Fruit fly (Drosophila melanogaster) whole organism, embryonic: ENCODE data around the gene CG33093.

Experiments
- Abd-B ChIP-seq: fragments of 200-800 bp; sonication (Bioruptor generic); optimal IDR thresholded peaks from 2 replicates; lab custom pipeline; 2018; ENCODE audit warnings: missing biosample characterization, mild to moderate bottlenecking, missing genetic modification characterization, moderate library complexity
- Ada2b ChIP-seq: fragments of 200-800 bp; sonication (Bioruptor generic); IDR thresholded peaks from 2 replicates; pipeline ENCODE4 v1.3.6; 2022; ENCODE audit warnings: missing biosample characterization, missing genetic modification characterization
- Awh ChIP-seq: fragments of 200-800 bp; sonication (Bioruptor generic); IDR thresholded peaks from 2 replicates; pipeline ENCODE4, ENCODE4 v1.3.6; 2022; ENCODE audit warnings: missing biosample characterization, missing genetic modification characterization
- CG10147 ChIP-seq: fragments of 200-800 bp; sonication (Bioruptor generic); optimal IDR thresholded peaks from 2 replicates; lab custom pipeline; 2019; ENCODE audit warnings: missing biosample characterization, mild to moderate bottlenecking, missing genetic modification characterization, moderate library complexity
- CG10366 ChIP-seq: fragments of 200-800 bp; sonication (Bioruptor generic); IDR thresholded peaks from 2 replicates; pipeline ENCODE4 v1.3.6; 2022; ENCODE audit warnings: missing biosample characterization, missing genetic modification characterization
- CG11456 ChIP-seq: fragments of 200-800 bp; sonication (Bioruptor generic); IDR thresholded peaks from 3 replicates; pipeline ENCODE4 v1.3.6; 2022; ENCODE audit warnings: missing biosample characterization, missing genetic modification characterization
- CG12744 ChIP-seq: fragments of 200-800 bp; sonication (Bioruptor generic); optimal IDR thresholded peaks from 2 replicates; lab custom pipeline; 2016; ENCODE audit warnings: missing biosample characterization, missing genetic modification characterization
- CG13123 ChIP-seq: fragments of 200-800 bp; sonication (Bioruptor generic); optimal IDR thresholded peaks from 2 replicates; lab custom pipeline; 2016; ENCODE audit warnings: missing biosample characterization, missing genetic modification characterization
- CG13296 ChIP-seq: fragments of 200-800 bp; sonication (Bioruptor generic); optimal IDR thresholded peaks from 3 replicates; lab custom pipeline; 2018; ENCODE audit warnings: missing biosample characterization, mild to moderate bottlenecking, missing genetic modification characterization
- CG1529 ChIP-seq: fragments of 200-800 bp; sonication (Bioruptor generic); optimal IDR thresholded peaks from 3 replicates; lab custom pipeline; 2018; ENCODE audit warnings: missing biosample characterization, missing genetic modification characterization
- CG16815 ChIP-seq: fragments of 200-800 bp; sonication (Bioruptor generic); optimal IDR thresholded peaks from 3 replicates; lab custom pipeline; 2017; ENCODE audit warnings: missing biosample characterization, mild to moderate bottlenecking, missing genetic modification characterization
- CG17359 ChIP-seq: fragments of 200-800 bp; sonication (Bioruptor generic); optimal IDR thresholded peaks from 3 replicates; lab custom pipeline; 2018; ENCODE audit warnings: missing biosample characterization, mild to moderate bottlenecking, missing genetic modification characterization, moderate library complexity
- CG34376 ChIP-seq: fragments of 200-800 bp; sonication (Bioruptor generic); optimal IDR thresholded peaks from 2 replicates; lab custom pipeline; 2018; ENCODE audit warnings: missing biosample characterization, mild to moderate bottlenecking, missing genetic modification characterization
- CG4707 ChIP-seq: fragments of 200-800 bp; sonication (Bioruptor generic); optimal IDR thresholded peaks from 2 replicates; lab custom pipeline; 2018; ENCODE audit warnings: missing biosample characterization, mild to moderate bottlenecking, missing genetic modification characterization, moderate library complexity
- CG5953 ChIP-seq: fragments of 200-800 bp; sonication (Bioruptor generic); IDR thresholded peaks from 2 replicates; pipeline ENCODE4 v1.3.6; 2022; ENCODE audit warnings: missing biosample characterization, missing genetic modification characterization
- CG6175 ChIP-seq: fragments of 200-800 bp; sonication (Bioruptor generic); IDR thresholded peaks from 3 replicates; pipeline ENCODE4 v1.3.6; 2022; ENCODE audit warnings: missing biosample characterization, missing genetic modification characterization
- CG7357 ChIP-seq: fragments of 200-800 bp; sonication (Bioruptor generic); IDR thresholded peaks from 3 replicates; pipeline ENCODE4 v1.3.6; 2022; ENCODE audit warnings: missing biosample characterization, missing genetic modification characterization
- Doc3 ChIP-seq: fragments of 200-800 bp; sonication (Bioruptor generic); IDR thresholded peaks from 3 replicates; pipeline ENCODE4 v1.3.6; 2022; ENCODE audit warnings: missing biosample characterization, missing genetic modification characterization; ENCODE audit not compliant: partially characterized antibody
- Dref ChIP-seq: fragments of 200-800 bp; sonication (Bioruptor generic); IDR thresholded peaks from 2 replicates; pipeline ENCODE4 v1.3.6; 2022; ENCODE audit warnings: missing biosample characterization, missing genetic modification characterization
- Fer1 ChIP-seq: fragments of 200-800 bp; sonication (Bioruptor generic); optimal IDR thresholded peaks from 2 replicates; lab custom pipeline; 2017; ENCODE audit warnings: missing biosample characterization, mild to moderate bottlenecking, missing genetic modification characterization
- Fer3 ChIP-seq: fragments of 200-800 bp; sonication (Bioruptor generic); optimal IDR thresholded peaks from 2 replicates; lab custom pipeline; 2018; ENCODE audit warnings: missing biosample characterization, mild to moderate bottlenecking, missing genetic modification characterization, moderate library complexity
- H15 ChIP-seq: fragments of 200-800 bp; sonication (Bioruptor generic); IDR thresholded peaks from 3 replicates; pipeline ENCODE4 v1.3.6; 2022; ENCODE audit warnings: missing biosample characterization, missing genetic modification characterization
- HLH3B ChIP-seq: fragments of 200-800 bp; sonication (Bioruptor generic); IDR thresholded peaks from 2 replicates; pipeline ENCODE4 v1.3.6; 2022; ENCODE audit warnings: missing biosample characterization, missing genetic modification characterization
- HLH4C ChIP-seq: fragments of 200-800 bp; sonication (Bioruptor generic); IDR thresholded peaks from 3 replicates; pipeline ENCODE4 v1.3.6; 2022; ENCODE audit warnings: missing biosample characterization, missing genetic modification characterization; ENCODE audit not compliant: partially characterized antibody
- MESR4 ChIP-seq: fragments of 200-800 bp; sonication (Bioruptor generic); optimal IDR thresholded peaks from 2 replicates; lab custom pipeline; 2018; ENCODE audit warnings: missing biosample characterization, mild to moderate bottlenecking, missing genetic modification characterization, moderate library complexity
- MTF-1 ChIP-seq: fragments of 200-800 bp; sonication (Bioruptor generic); optimal IDR thresholded peaks from 2 replicates; lab custom pipeline; 2018; ENCODE audit warnings: missing biosample characterization, mild to moderate bottlenecking, missing genetic modification characterization, borderline replicate concordance
- Mad ChIP-seq: fragments of 200-800 bp; sonication (Bioruptor generic); optimal IDR thresholded peaks from 2 replicates; lab custom pipeline; 2016; ENCODE audit warnings: missing biosample characterization, missing genetic modification characterization
- Max ChIP-seq: fragments of 200-800 bp; sonication (Bioruptor generic); optimal IDR thresholded peaks from 2 replicates; lab custom pipeline; 2016; ENCODE audit warnings: missing biosample characterization, mild to moderate bottlenecking, missing genetic modification characterization
- Nf-YC ChIP-seq: fragments of 200-800 bp; optimal IDR thresholded peaks from 3 replicates; lab custom pipeline; 2019; ENCODE audit warnings: missing biosample characterization, mild to moderate bottlenecking, missing genetic modification characterization, moderate library complexity
- Six4 ChIP-seq: fragments of 200-800 bp; sonication (Bioruptor generic); optimal IDR thresholded peaks from 2 replicates; lab custom pipeline; 2016; ENCODE audit warnings: missing biosample characterization, missing genetic modification characterization
- amos ChIP-seq: fragments of 200-800 bp; sonication (Bioruptor generic); IDR thresholded peaks from 2 replicates; pipeline ENCODE4 v1.3.6; 2022; ENCODE audit warnings: missing biosample characterization, missing genetic modification characterization; ENCODE audit not compliant: partially characterized antibody
- aop ChIP-seq: fragments of 200-800 bp; sonication (Bioruptor generic); IDR thresholded peaks from 2 replicates; pipeline ENCODE4 v1.3.6; 2022; ENCODE audit warnings: missing biosample characterization, missing genetic modification characterization
- ash1 ChIP-seq: fragments of 200-800 bp; sonication (Bioruptor generic); optimal IDR thresholded peaks from 2 replicates; lab custom pipeline; 2018; ENCODE audit warnings: missing biosample characterization, mild to moderate bottlenecking, missing genetic modification characterization
- bsh ChIP-seq, 2 experiments: fragments of 200-800 bp; sonication (Bioruptor generic); optimal IDR thresholded peaks; 2 replicates each; lab custom pipeline; 2017 to 2018; ENCODE audit warnings: mild to moderate bottlenecking in 2 of 2, missing biosample characterization in 2 of 2, missing genetic modification characterization in 2 of 2, moderate library complexity in 1 of 2
- dpn ChIP-seq, 2 experiments: fragments of 200-800 bp; sonication (Bioruptor generic); optimal IDR thresholded peaks; 3 replicates each; lab custom pipeline; 2016; ENCODE audit warnings: missing biosample characterization in 2 of 2, missing genetic modification characterization in 2 of 2
- ewg ChIP-seq: fragments of 200-800 bp; sonication (Bioruptor generic); optimal IDR thresholded peaks from 3 replicates; lab custom pipeline; 2017; ENCODE audit warnings: mild to moderate bottlenecking, missing biosample characterization, missing genetic modification reagents, missing genetic modification characterization
- eyg ChIP-seq: fragments of 200-800 bp; sonication (Bioruptor generic); optimal IDR thresholded peaks from 3 replicates; lab custom pipeline; 2016; ENCODE audit warnings: missing biosample characterization, missing genetic modification characterization
- gem ChIP-seq: fragments of 200-800 bp; sonication (Bioruptor generic); optimal IDR thresholded peaks from 2 replicates; lab custom pipeline; 2019; ENCODE audit warnings: missing biosample characterization, mild to moderate bottlenecking, missing genetic modification characterization, moderate library complexity
- jigr1 ChIP-seq: fragments of 200-800 bp; sonication (Bioruptor generic); IDR thresholded peaks from 3 replicates; pipeline ENCODE4 v1.3.6; 2022; ENCODE audit warnings: missing biosample characterization, missing genetic modification characterization
- jumu ChIP-seq: fragments of 200-800 bp; sonication (Bioruptor generic); optimal IDR thresholded peaks from 3 replicates; lab custom pipeline; 2016; ENCODE audit warnings: missing biosample characterization, missing genetic modification characterization
- kay ChIP-seq: fragments of 200-800 bp; sonication (Bioruptor generic); optimal IDR thresholded peaks from 2 replicates; lab custom pipeline; 2016; ENCODE audit warnings: missing biosample characterization, missing genetic modification characterization
- nau ChIP-seq: fragments of 200-800 bp; sonication (Bioruptor generic); optimal IDR thresholded peaks from 3 replicates; lab custom pipeline; 2017; ENCODE audit warnings: missing biosample characterization, mild to moderate bottlenecking, missing genetic modification characterization, missing genetic modification reagents
- pb ChIP-seq: fragments of 200-800 bp; sonication (Bioruptor generic); optimal IDR thresholded peaks from 3 replicates; lab custom pipeline; 2016; ENCODE audit warnings: missing biosample characterization, missing genetic modification characterization
- repo ChIP-seq: fragments of 200-800 bp; sonication (Bioruptor generic); optimal IDR thresholded peaks from 2 replicates; lab custom pipeline; 2016; ENCODE audit warnings: missing biosample characterization, missing genetic modification characterization
- schlank ChIP-seq: fragments of 200-800 bp; sonication (Bioruptor generic); optimal IDR thresholded peaks from 2 replicates; lab custom pipeline; 2018; ENCODE audit warnings: missing biosample characterization, mild to moderate bottlenecking, missing genetic modification characterization
- sim ChIP-seq: fragments of 200-800 bp; sonication (Bioruptor generic); IDR thresholded peaks from 2 replicates; pipeline ENCODE4 v1.3.6; 2022; ENCODE audit warnings: missing biosample characterization, missing genetic modification characterization
- tin ChIP-seq: fragments of 200-800 bp; sonication (Bioruptor generic); optimal IDR thresholded peaks from 3 replicates; lab custom pipeline; 2016; ENCODE audit warnings: missing biosample characterization, missing genetic modification characterization
- tio ChIP-seq: fragments of 200-800 bp; sonication (Bioruptor generic); optimal IDR thresholded peaks from 2 replicates; lab custom pipeline; 2017; ENCODE audit warnings: missing biosample characterization, missing genetic modification characterization, inconsistent platforms
- zen ChIP-seq: fragments of 200-800 bp; sonication (Bioruptor generic); optimal IDR thresholded peaks from 3 replicates; lab custom pipeline; 2018; ENCODE audit warnings: missing biosample characterization, mild to moderate bottlenecking, missing genetic modification characterization, moderate library complexity

Gene CG33093

DNA sequence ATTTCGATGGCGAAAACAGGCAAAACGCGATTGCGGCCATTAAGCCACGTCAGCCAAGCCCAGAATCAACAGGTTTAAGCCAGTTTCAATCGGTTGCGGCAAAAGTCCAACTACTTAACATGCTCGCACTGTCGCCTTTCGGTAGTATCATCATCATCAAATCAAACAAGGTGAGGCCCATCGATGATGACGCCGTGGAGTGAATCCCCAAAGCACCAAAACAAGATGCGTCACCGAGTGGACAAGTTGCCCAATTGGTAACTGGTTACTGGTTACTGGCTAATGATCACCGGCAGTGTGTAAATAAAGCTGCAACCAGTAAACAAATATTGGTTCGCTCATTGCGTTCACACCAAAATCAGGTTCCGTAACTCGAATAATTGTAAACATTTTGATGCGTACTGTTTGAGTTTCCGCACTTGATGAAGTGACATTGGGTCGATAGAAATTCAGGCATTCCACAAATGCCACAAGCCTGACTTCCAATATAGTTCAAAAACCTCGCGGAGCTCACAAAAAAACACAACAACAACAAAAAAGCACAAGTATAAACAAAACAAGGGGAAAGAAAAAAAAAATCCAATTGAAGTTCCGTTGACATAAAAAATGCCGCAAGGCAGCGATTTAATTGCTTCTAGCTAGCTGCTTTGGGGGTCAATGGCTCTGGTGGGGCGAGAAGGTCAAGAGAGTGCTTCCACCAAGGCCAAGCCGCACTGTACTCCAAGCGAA is 7.2 kb downstream of the CG33093 start (continued):
- TF ChIP-seq CG5953 (peak; percentile 64; the same call in 1 of the 2 replicates), CG16815 (GFP tag; lab: Kevin White, UChicago) (no peak), Fer1 (GFP tag; lab: Kevin White, UChicago) (peak; percentile 74), CG17359 (tag; lab: Kevin White, UChicago) (peak; percentile 84), amos (no peak), gem (tag; lab: Kevin White, UChicago) (peak; percentile 57), eyg (peak; percentile 70), Mad (GFP tag; lab: Kevin White, UChicago) (peak; percentile 34), CG11456 (peak; percentile 6; the same call in 1 of the 3 replicates), zen (tag; lab: Kevin White, UChicago) (no peak), Ada2b (GFP tag; lab: Robert Waterston, UW) (no peak), aop (GFP tag; lab: Robert Waterston, UW) (no peak), ash1 (GFP tag; lab: Kevin White, UChicago) (no peak), Six4 (GFP tag; lab: Kevin White, UChicago) (no peak), CG13123 (GFP tag; lab: Kevin White, UChicago) (peak; percentile 67), CG4707 (peak; percentile 75), CG10366 (GFP tag; lab: Robert Waterston, UW) (no peak), Awh (GFP tag; lab: Robert Waterston, UW) (peak; percentile 85), Abd-B (GFP tag; lab: Kevin White, UChicago) (no peak), ewg (GFP tag; lab: Kevin White, UChicago) (peak; percentile 48), Doc3 (GFP tag; lab: Robert Waterston, UW) (no peak), nau (peak; percentile 84), CG7357 (GFP tag; lab: Robert Waterston, UW) (no peak), HLH3B (peak; percentile 42; the same call in 1 of the 2 replicates), tio (GFP tag; lab: Kevin White, UChicago) (peak; percentile 38), CG13296 (peak; percentile 78), CG6175 (GFP tag; lab: Robert Waterston, UW) (no peak), Nf-YC (tag; lab: Kevin White, UChicago) (peak; percentile 28), tin (GFP tag; lab: Kevin White, UChicago) (peak; percentile 31), HLH4C (GFP tag; lab: Robert Waterston, UW) (no peak), dpn (GFP tag; optimal IDR thresholded peaks at IDR 0.05; lab: Kevin White, UChicago) (peak; percentile 24 to 37), Dref (GFP tag; lab: Robert Waterston, UW) (no peak), H15 (GFP tag; lab: Robert Waterston, UW) (0 out of 3 replicates have a peak, but pooled peaks have one; percentile 37), CG12744 (no peak), repo (GFP tag; lab: Kevin White, UChicago) (peak; percentile 53), Fer3 (tag; lab: Kevin White, UChicago) (peak; percentile 52), pb (GFP tag; lab: Kevin White, UChicago) (peak; percentile 61), CG10147 (peak; percentile 19), jigr1 (GFP tag; lab: Robert Waterston, UW) (no peak), sim (GFP tag; lab: Robert Waterston, UW) (0 out of 2 replicates have a peak, but pooled peaks have one; percentile 25), CG34376 (GFP tag; lab: Kevin White, UChicago) (no peak), CG1529 (GFP tag; lab: Kevin White, UChicago) (peak; percentile 65), bsh (GFP tag; optimal IDR thresholded peaks at IDR 0.05; lab: Kevin White, UChicago) (peak in 1 of 2 experiments; percentile 70), MTF-1 (peak; percentile 81), jumu (peak; percentile 10), schlank (tag; lab: Kevin White, UChicago) (peak; percentile 21), Max (GFP tag; lab: Kevin White, UChicago) (peak; percentile 21), kay (GFP tag; lab: Kevin White, UChicago) (peak; percentile 53), MESR4 (peak; percentile 2)
